Fruit fly (Drosophila melanogaster) whole organism, embryonic: ENCODE measurements around the gene CG4733.

ENCODE experiments used
- ATbp ChIP-seq: fragments of 200-800 bp; sonication (Bioruptor generic); optimal IDR thresholded peaks from 2 replicates; lab custom pipeline; 2017; ENCODE audit warnings: missing biosample characterization, mild to moderate bottlenecking, missing genetic modification characterization, missing genetic modification reagents
- Aef1 ChIP-seq: fragments of 200-800 bp; sonication (Bioruptor generic); IDR thresholded peaks from 3 replicates; pipeline ENCODE4 v1.3.6; 2022; ENCODE audit warnings: missing biosample characterization, missing genetic modification characterization
- B-H1 ChIP-seq: fragments of 200-800 bp; sonication (Bioruptor generic); IDR thresholded peaks from 3 replicates; pipeline ENCODE4 v1.3.6; 2022; ENCODE audit warnings: missing biosample characterization, missing genetic modification characterization
- CG10979 ChIP-seq: fragments of 200-800 bp; sonication (Bioruptor generic); optimal IDR thresholded peaks from 2 replicates; lab custom pipeline; 2018; ENCODE audit warnings: missing biosample characterization, mild to moderate bottlenecking, missing genetic modification characterization, moderate library complexity
- CG12236 ChIP-seq: fragments of 200-800 bp; sonication (Bioruptor generic); optimal IDR thresholded peaks from 2 replicates; lab custom pipeline; 2016; ENCODE audit warnings: missing biosample characterization, missing genetic modification characterization
- CG12659 ChIP-seq: fragments of 200-800 bp; sonication (Bioruptor generic); optimal IDR thresholded peaks from 3 replicates; lab custom pipeline; 2017; ENCODE audit warnings: mild to moderate bottlenecking, missing biosample characterization, missing genetic modification reagents, missing genetic modification characterization
- CG16779 ChIP-seq: fragments of 200-800 bp; sonication (Bioruptor generic); IDR thresholded peaks from 2 replicates; pipeline ENCODE4 v1.3.6; 2022; ENCODE audit warnings: missing biosample characterization, missing genetic modification characterization
- CG17361 ChIP-seq: fragments of 200-800 bp; sonication (Bioruptor generic); IDR thresholded peaks from 3 replicates; pipeline ENCODE4 v1.3.6; 2022; ENCODE audit warnings: missing biosample characterization, missing genetic modification characterization
- CG17612 ChIP-seq: fragments of 200-800 bp; sonication (Bioruptor generic); IDR thresholded peaks from 2 replicates; pipeline ENCODE4 v1.3.6; 2022; ENCODE audit warnings: missing biosample characterization, missing genetic modification characterization
- CG18011 ChIP-seq: fragments of 200-800 bp; sonication (Bioruptor generic); optimal IDR thresholded peaks from 2 replicates; lab custom pipeline; 2017; ENCODE audit warnings: missing biosample characterization, missing genetic modification characterization, mild to moderate bottlenecking, moderate library complexity, missing genotype
- CG1832 ChIP-seq: fragments of 200-800 bp; sonication (Bioruptor generic); optimal IDR thresholded peaks from 2 replicates; lab custom pipeline; 2017; ENCODE audit warnings: missing biosample characterization, mild to moderate bottlenecking, missing genetic modification characterization, inconsistent platforms
- CG2199 ChIP-seq: fragments of 200-800 bp; sonication (Bioruptor generic); IDR thresholded peaks from 3 replicates; pipeline ENCODE4 v1.3.6; 2022; ENCODE audit warnings: missing biosample characterization, missing genetic modification characterization
- CG3407 ChIP-seq: fragments of 200-800 bp; sonication (Bioruptor generic); optimal IDR thresholded peaks from 2 replicates; lab custom pipeline; 2018; ENCODE audit warnings: missing biosample characterization, mild to moderate bottlenecking, missing genetic modification characterization
- CG9817 ChIP-seq: fragments of 200-800 bp; sonication (Bioruptor generic); optimal IDR thresholded peaks from 2 replicates; lab custom pipeline; 2018; ENCODE audit warnings: missing biosample characterization, mild to moderate bottlenecking, missing genetic modification characterization, moderate library complexity
- CG9932 ChIP-seq: fragments of 200-800 bp; sonication (Bioruptor generic); IDR thresholded peaks from 2 replicates; pipeline ENCODE4 v1.3.6; 2022; ENCODE audit warnings: missing biosample characterization, missing genetic modification characterization
- D ChIP-seq, 2 experiments: fragments of 200-800 bp in 1 of 2; fragments of >200 bp in 1 of 2; sonication (Bioruptor generic) in 1 of 2; optimal IDR thresholded peaks; 2 replicates in 1 of 2; 3 replicates in 1 of 2; lab custom pipeline; 2017; ENCODE audit warnings: mild to moderate bottlenecking in 1 of 2, missing biosample characterization in 1 of 2, missing genetic modification characterization in 1 of 2, missing genetic modification reagents in 1 of 2
- Dip2 ChIP-seq: fragments of 200-800 bp; sonication (Bioruptor generic); IDR thresholded peaks from 2 replicates; pipeline ENCODE4 v1.3.6; 2022; ENCODE audit warnings: missing biosample characterization, missing genetic modification characterization
- Doc2 ChIP-seq: fragments of 200-800 bp; sonication (Bioruptor generic); IDR thresholded peaks from 2 replicates; pipeline ENCODE4 v1.3.6; 2022; ENCODE audit warnings: missing biosample characterization, missing genetic modification characterization
- Drgx ChIP-seq: fragments of 200-800 bp; sonication (Bioruptor generic); IDR thresholded peaks from 2 replicates; pipeline ENCODE4 v1.3.6; 2022; ENCODE audit warnings: missing biosample characterization, missing genetic modification characterization
- E2f1 ChIP-seq: fragments of 200-800 bp; sonication (Bioruptor generic); IDR thresholded peaks from 2 replicates; pipeline ENCODE4 v1.3.6; 2022; ENCODE audit warnings: missing biosample characterization, missing genetic modification characterization
- Fer1 ChIP-seq: fragments of 200-800 bp; sonication (Bioruptor generic); optimal IDR thresholded peaks from 2 replicates; lab custom pipeline; 2017; ENCODE audit warnings: missing biosample characterization, mild to moderate bottlenecking, missing genetic modification characterization
- Gsc ChIP-seq: fragments of 200-800 bp; sonication (Bioruptor generic); IDR thresholded peaks from 2 replicates; pipeline ENCODE4 v1.3.6; 2022; ENCODE audit warnings: missing biosample characterization, missing genetic modification characterization
- Hr51 ChIP-seq, 2 experiments: fragments of 200-800 bp; sonication (Bioruptor generic); optimal IDR thresholded peaks; 2 replicates in 1 of 2; 3 replicates in 1 of 2; lab custom pipeline; 2016 to 2018; ENCODE audit warnings: missing biosample characterization in 2 of 2, missing genetic modification characterization in 2 of 2, mild to moderate bottlenecking in 1 of 2, moderate library complexity in 1 of 2
- Med ChIP-seq: fragments of 200-800 bp; sonication (Bioruptor generic); peaks from one replicate; lab custom pipeline; 2016; ENCODE audit warnings: missing biosample characterization, missing genetic modification characterization, mild to moderate bottlenecking, inconsistent platforms, moderate library complexity
- Pdp1 ChIP-seq, 2 experiments: fragments of 200-800 bp; sonication (Bioruptor generic); optimal IDR thresholded peaks; 3 replicates each; lab custom pipeline; 2016; ENCODE audit warnings: missing biosample characterization in 2 of 2, missing genetic modification characterization in 2 of 2, mild to moderate bottlenecking in 1 of 2, moderate library complexity in 1 of 2
- Ptx1 ChIP-seq: fragments of 200-800 bp; sonication (Bioruptor generic); IDR thresholded peaks from 2 replicates; pipeline ENCODE4 v1.3.6; 2022; ENCODE audit warnings: missing biosample characterization, missing genetic modification characterization
- Spps ChIP-seq: fragments of 200-800 bp; sonication (Bioruptor generic); optimal IDR thresholded peaks from 2 replicates; lab custom pipeline; 2018; ENCODE audit warnings: missing biosample characterization, mild to moderate bottlenecking, missing genetic modification characterization
- Usf ChIP-seq: fragments of 200-800 bp; sonication (Bioruptor generic); optimal IDR thresholded peaks from 2 replicates; lab custom pipeline; 2017; ENCODE audit warnings: missing genotype, missing biosample characterization, missing genetic modification characterization
- ara ChIP-seq: fragments of 200-800 bp; sonication (Bioruptor generic); IDR thresholded peaks from 2 replicates; pipeline ENCODE4 v1.3.6; 2022; ENCODE audit warnings: missing biosample characterization, missing genetic modification characterization
- chif ChIP-seq, 2 experiments: fragments of 200-800 bp; sonication (Bioruptor generic); optimal IDR thresholded peaks; 3 replicates each; lab custom pipeline; 2016; ENCODE audit warnings: missing biosample characterization in 2 of 2, missing genetic modification characterization in 2 of 2
- chinmo ChIP-seq: fragments of 200-800 bp; sonication (Bioruptor generic); IDR thresholded peaks from 4 replicates; pipeline ENCODE4 v1.3.6; 2022; ENCODE audit warnings: missing biosample characterization, missing genetic modification characterization; ENCODE audit not compliant: partially characterized antibody
- fd64A ChIP-seq: fragments of 200-800 bp; sonication (Bioruptor generic); optimal IDR thresholded peaks from 3 replicates; lab custom pipeline; 2018; ENCODE audit warnings: missing biosample characterization, mild to moderate bottlenecking, missing genetic modification characterization
- gce ChIP-seq: fragments of 200-800 bp; sonication (Bioruptor generic); IDR thresholded peaks from 3 replicates; pipeline ENCODE4 v1.3.6; 2022; ENCODE audit warnings: missing biosample characterization, missing genetic modification characterization
- gsb ChIP-seq: fragments of 200-800 bp; sonication (Bioruptor generic); IDR thresholded peaks from 2 replicates; pipeline ENCODE4 v1.3.6; 2022; ENCODE audit warnings: missing biosample characterization, missing genetic modification characterization
- nau ChIP-seq: fragments of 200-800 bp; sonication (Bioruptor generic); optimal IDR thresholded peaks from 3 replicates; lab custom pipeline; 2017; ENCODE audit warnings: missing biosample characterization, mild to moderate bottlenecking, missing genetic modification characterization, missing genetic modification reagents
- ro ChIP-seq: fragments of 200-800 bp; sonication (Bioruptor generic); IDR thresholded peaks from 2 replicates; pipeline ENCODE4 v1.3.6; 2022; ENCODE audit warnings: missing biosample characterization, missing genetic modification characterization
- sens ChIP-seq: fragments of 200-800 bp; sonication (Bioruptor generic); peaks from one replicate; lab custom pipeline; 2016; ENCODE audit warnings: missing biosample characterization, missing genetic modification characterization
- seq ChIP-seq: fragments of 200-800 bp; sonication (Bioruptor generic); IDR thresholded peaks from 2 replicates; pipeline ENCODE4 v1.3.6; 2022; ENCODE audit warnings: missing biosample characterization, missing genetic modification characterization
- slbo ChIP-seq: fragments of 200-800 bp; sonication (Bioruptor generic); IDR thresholded peaks from 2 replicates; pipeline ENCODE4 v1.3.6; 2022; ENCODE audit warnings: missing biosample characterization, missing genetic modification characterization
- sr ChIP-seq: fragments of 200-800 bp; sonication (Bioruptor generic); IDR thresholded peaks from 3 replicates; pipeline ENCODE4 v1.3.6; 2022; ENCODE audit warnings: missing biosample characterization, missing genetic modification characterization
- ssp ChIP-seq: fragments of 200-800 bp; sonication (Bioruptor generic); IDR thresholded peaks from 2 replicates; pipeline ENCODE4 v1.3.6; 2022; ENCODE audit warnings: missing biosample characterization, missing genetic modification characterization
- sug ChIP-seq: fragments of 200-800 bp; optimal IDR thresholded peaks from 2 replicates; lab custom pipeline; 2019; ENCODE audit warnings: missing biosample characterization, mild to moderate bottlenecking, missing genetic modification characterization, moderate library complexity
- trem ChIP-seq: fragments of 200-800 bp; optimal IDR thresholded peaks from 3 replicates; lab custom pipeline; 2019; ENCODE audit warnings: missing biosample characterization, mild to moderate bottlenecking, missing genetic modification characterization, moderate library complexity
- twi ChIP-seq: fragments of 200-800 bp; optimal IDR thresholded peaks from 2 replicates; lab custom pipeline; 2019; ENCODE audit warnings: missing biosample characterization, mild to moderate bottlenecking, missing genetic modification characterization, moderate library complexity
- wdn ChIP-seq: fragments of 200-800 bp; sonication (Bioruptor generic); IDR thresholded peaks from 2 replicates; pipeline ENCODE4 v1.3.6; 2022; ENCODE audit warnings: missing biosample characterization, missing genetic modification characterization
- wek ChIP-seq: fragments of 200-800 bp; sonication (Bioruptor generic); optimal IDR thresholded peaks from 3 replicates; lab custom pipeline; 2018; ENCODE audit warnings: missing biosample characterization, mild to moderate bottlenecking, missing genetic modification characterization, moderate library complexity

Gene CG4733

dm6 chr3R:19858017-19858659, 32.4 kb upstream of the CG4733 start (continued):
- TF ChIP-seq wdn (GFP tag; lab: Robert Waterston, UW) (0 out of 2 replicates have a peak, but pooled peaks have one; percentile 21), CG18011 (GFP tag; lab: Kevin White, UChicago) (peak; percentile 27), Usf (GFP tag; lab: Kevin White, UChicago) (peak; percentile 14), ATbp (GFP tag; lab: Kevin White, UChicago) (peak; percentile 67), Doc2 (GFP tag; lab: Robert Waterston, UW) (no peak), CG16779 (GFP tag; lab: Robert Waterston, UW) (0 out of 2 replicates have a peak, but pooled peaks have one; percentile 8), CG17612 (GFP tag; lab: Robert Waterston, UW) (no peak), Drgx (GFP tag; lab: Robert Waterston, UW) (no peak), wek (GFP tag; lab: Kevin White, UChicago) (peak; percentile 38), CG1832 (no peak), Gsc (GFP tag; lab: Robert Waterston, UW) (no peak), fd64A (GFP tag; lab: Kevin White, UChicago) (peak; percentile 34), Spps (tag; lab: Kevin White, UChicago) (no peak), chif (GFP tag; optimal IDR thresholded peaks at IDR 0.05; lab: Kevin White, UChicago) (peak in 1 of 2 experiments; percentile 19), ssp (GFP tag; lab: Robert Waterston, UW) (no peak), Fer1 (GFP tag; lab: Kevin White, UChicago) (peak; percentile 61), Ptx1 (GFP tag; lab: Robert Waterston, UW) (no peak), trem (tag; lab: Kevin White, UChicago) (no peak), nau (GFP tag; lab: Kevin White, UChicago) (no peak), CG3407 (GFP tag; lab: Kevin White, UChicago) (peak; percentile 29), slbo (GFP tag; lab: Robert Waterston, UW) (peak; percentile 34; the same call in 1 of the 2 replicates), CG12659 (GFP tag; lab: Kevin White, UChicago) (peak; percentile 16)
- TF ChIP-seq, all 482 proteins: peak for 108

dm6 chr3R:19858944-19859343, 31.5 kb upstream of the CG4733 start:
- TF ChIP-seq Med (GFP tag; lab: Kevin White, UChicago) (peak; percentile 14), CG9817 (no peak), seq (GFP tag; lab: Robert Waterston, UW) (no peak), Pdp1 (GFP tag; optimal IDR thresholded peaks at IDR 0.05; lab: Kevin White, UChicago) (peak in 1 of 2 experiments; percentile 18), twi (tag; lab: Kevin White, UChicago) (peak; percentile 99), sr (0 out of 3 replicates have a peak, but pooled peaks have one; percentile 34), sens (GFP tag; lab: Kevin White, UChicago) (peak; percentile 26), CG17361 (no peak), chinmo (GFP tag; lab: Robert Waterston, UW) (0 out of 4 replicates have a peak, but pooled peaks have one; percentile 54), E2f1 (no peak), CG2199 (GFP tag; lab: Robert Waterston, UW) (0 out of 3 replicates have a peak, but pooled peaks have one; percentile 46)

dm6 chr3R:19859370-19860033, 31.0 kb upstream of the CG4733 start:
- TF ChIP-seq Aef1: no peak
- no peak for TF ChIP-seq CG12236 (GFP tag; lab: Kevin White, UChicago)
- TF ChIP-seq CG10979 (tag; lab: Kevin White, UChicago): no peak
- peak; percentile 53; the same call in 1 of the 3 replicates for TF ChIP-seq CG17361
- no peak for TF ChIP-seq Hr51 (GFP tag; optimal IDR thresholded peaks at IDR 0.05; lab: Kevin White, UChicago)
- no peak for TF ChIP-seq gce (GFP tag; lab: Robert Waterston, UW)
- TF ChIP-seq ara (GFP tag; lab: Robert Waterston, UW): no peak
- TF ChIP-seq D (optimal IDR thresholded peaks at IDR 0.05; lab: Kevin White, UChicago): no peak
- TF ChIP-seq D (GFP tag; optimal IDR thresholded peaks at IDR 0.05; lab: Kevin White, UChicago): no peak
- TF ChIP-seq Dip2 (GFP tag; lab: Robert Waterston, UW): no peak
- TF ChIP-seq CG9932 (GFP tag; lab: Robert Waterston, UW): 0 out of 2 replicates have a peak, but pooled peaks have one; percentile 31
- TF ChIP-seq sug (tag; lab: Kevin White, UChicago): peak; percentile 76
- no peak for TF ChIP-seq Gsc (GFP tag; lab: Robert Waterston, UW)
- TF ChIP-seq B-H1 (GFP tag; lab: Robert Waterston, UW): no peak
- TF ChIP-seq ro: no peak
- TF ChIP-seq gsb (GFP tag; lab: Robert Waterston, UW): no peak
